Worm (Caenorhabditis elegans) whole organism, young adult: ENCODE results near the gene F12A10.8.

ENCODE experiments used
- B0019.2 ChIP-seq: fragments of 200-800 bp; sonication (Bioruptor generic); conservative IDR thresholded peaks from 2 replicates; pipeline ENCODE4 v1.3.6; 2022; ENCODE audit warnings: missing genetic modification reagents, missing genetic modification characterization, missing compliant biosample characterization
- B0035.1 ChIP-seq: sonication (generic microtip); optimal IDR thresholded peaks from 2 replicates; lab custom pipeline; 2016; ENCODE audit warnings: missing genetic modification characterization, mild to moderate bottlenecking, missing compliant biosample characterization, missing genotype, missing genetic modification reagents
- C17E4.6 ChIP-seq: fragments of 200-800 bp; sonication (Bioruptor generic); IDR thresholded peaks from 2 replicates; pipeline ENCODE4 v1.3.6; 2022; ENCODE audit warnings: missing genetic modification reagents, missing genetic modification characterization, missing compliant biosample characterization
- F22D6.2 ChIP-seq: sonication (generic microtip); optimal IDR thresholded peaks from 2 replicates; lab custom pipeline; 2016; ENCODE audit warnings: mild to moderate bottlenecking, missing genetic modification characterization, missing compliant biosample characterization
- F33H1.4 ChIP-seq: fragments of 200-800 bp; sonication (Bioruptor generic); IDR thresholded peaks from 2 replicates; pipeline ENCODE4 v1.3.6; 2022; ENCODE audit warnings: missing genetic modification reagents, missing genetic modification characterization, missing compliant biosample characterization
- F39B2.1 ChIP-seq: fragments of 200-800 bp; sonication (Bioruptor generic); IDR thresholded peaks from 2 replicates; pipeline ENCODE4 v1.3.6; 2022; ENCODE audit warnings: missing genetic modification reagents, missing genetic modification characterization, missing compliant biosample characterization
- K11D2.4 ChIP-seq: fragments of 200-800 bp; sonication (Bioruptor generic); IDR thresholded peaks from 2 replicates; pipeline ENCODE4 v1.3.6; 2022; ENCODE audit warnings: missing genetic modification reagents, missing genetic modification characterization, missing compliant biosample characterization
- K12H6.12 ChIP-seq: fragments of 200-800 bp; sonication (Bioruptor generic); optimal IDR thresholded peaks from 2 replicates; lab custom pipeline; 2018; ENCODE audit warnings: mild to moderate bottlenecking, missing genetic modification characterization, missing compliant biosample characterization
- T07F8.4 ChIP-seq: sonication (generic microtip); optimal IDR thresholded peaks from 2 replicates; lab custom pipeline; 2016; ENCODE audit warnings: mild to moderate bottlenecking, missing genetic modification characterization, moderate library complexity, missing compliant biosample characterization
- Y56A3A.18 ChIP-seq: fragments of 200-800 bp; sonication (Bioruptor generic); IDR thresholded peaks from 2 replicates; pipeline ENCODE4 v1.3.6; 2022; ENCODE audit warnings: missing genetic modification reagents, missing genetic modification characterization, missing compliant biosample characterization
- ZK185.1 ChIP-seq: sonication (generic microtip); optimal IDR thresholded peaks from 2 replicates; lab custom pipeline; 2016; ENCODE audit warnings: mild to moderate bottlenecking, missing genetic modification characterization, missing compliant biosample characterization; ENCODE audit not compliant: poor library complexity, severe bottlenecking
- aptf-2 ChIP-seq: fragments of 200-800 bp; sonication (Bioruptor generic); conservative IDR thresholded peaks from 2 replicates; pipeline ENCODE4 v1.3.6; 2022; ENCODE audit warnings: missing genetic modification reagents, missing genetic modification characterization, missing compliant biosample characterization
- attf-3 ChIP-seq: fragments of 200-800 bp; sonication (Bioruptor generic); conservative IDR thresholded peaks from 2 replicates; pipeline ENCODE4 v1.3.6; 2022; ENCODE audit warnings: missing genetic modification reagents, missing genetic modification characterization, missing compliant biosample characterization
- attf-6 ChIP-seq: fragments of 200-800 bp; sonication (Bioruptor generic); IDR thresholded peaks from 2 replicates; pipeline ENCODE4 v1.3.6; 2022; ENCODE audit warnings: missing genetic modification reagents, missing genetic modification characterization, missing compliant biosample characterization
- cebp-1 ChIP-seq, 2 experiments: fragments of 200-800 bp in 1 of 2; sonication (Bioruptor generic) in 1 of 2; sonication (generic microtip) in 1 of 2; IDR thresholded peaks in 1 of 2; optimal IDR thresholded peaks in 1 of 2; 2 replicates each; pipeline versions ENCODE4 v1.3.6 to Lab custom; 2017 to 2022; ENCODE audit warnings: missing compliant biosample characterization in 2 of 2, missing genetic modification characterization in 2 of 2, mild to moderate bottlenecking in 1 of 2, missing genetic modification reagents in 1 of 2, moderate library complexity in 1 of 2
- cebp-2 ChIP-seq: fragments of 200-800 bp; sonication (Bioruptor generic); IDR thresholded peaks from 2 replicates; pipeline ENCODE4 v1.3.6; 2022; ENCODE audit warnings: missing genetic modification characterization, missing compliant biosample characterization
- ceh-100 ChIP-seq: fragments of 200-800 bp; sonication (Bioruptor generic); IDR thresholded peaks from 2 replicates; pipeline ENCODE4 v1.3.6; 2022; ENCODE audit warnings: missing genetic modification reagents, missing genetic modification characterization, missing compliant biosample characterization
- ceh-27 ChIP-seq: fragments of 200-800 bp; sonication (Bioruptor generic); optimal IDR thresholded peaks from 2 replicates; lab custom pipeline; 2018; ENCODE audit warnings: mild to moderate bottlenecking, missing genetic modification characterization, moderate library complexity, missing compliant biosample characterization
- die-1 ChIP-seq: sonication (generic microtip); optimal IDR thresholded peaks from 2 replicates; lab custom pipeline; 2016; ENCODE audit warnings: missing genotype, mild to moderate bottlenecking, missing genetic modification characterization, missing compliant biosample characterization
- efl-1 ChIP-seq: fragments of 150-350 bp; optimal IDR thresholded peaks from 2 replicates; lab custom pipeline; 2014; ENCODE audit warnings: missing biosample characterization, missing genetic modification reagents, missing genetic modification characterization
- ekl-4 ChIP-seq: fragments of 200-800 bp; sonication (Bioruptor generic); IDR thresholded peaks from 2 replicates; pipeline ENCODE4 v1.3.6; 2022; ENCODE audit warnings: missing genetic modification reagents, missing genetic modification characterization, missing compliant biosample characterization
- ets-4 ChIP-seq: fragments of 200-800 bp; sonication (Bioruptor generic); optimal IDR thresholded peaks from 2 replicates; lab custom pipeline; 2018; ENCODE audit warnings: mild to moderate bottlenecking, missing genetic modification characterization, missing compliant biosample characterization
- fkh-3 ChIP-seq: sonication (generic microtip); optimal IDR thresholded peaks from 2 replicates; lab custom pipeline; 2016; ENCODE audit warnings: mild to moderate bottlenecking, missing genetic modification characterization, missing compliant biosample characterization
- hlh-12 ChIP-seq: sonication (generic microtip); optimal IDR thresholded peaks from 2 replicates; lab custom pipeline; 2016; ENCODE audit warnings: missing genetic modification characterization, missing compliant biosample characterization
- lag-1 ChIP-seq: fragments of 200-800 bp; sonication (Bioruptor generic); IDR thresholded peaks from 2 replicates; pipeline ENCODE4 v1.3.6; 2022; ENCODE audit warnings: missing genetic modification reagents, missing genetic modification characterization, missing compliant biosample characterization
- let-526 ChIP-seq: fragments of 200-800 bp; sonication (Bioruptor generic); IDR thresholded peaks from 2 replicates; pipeline ENCODE4 v1.3.6; 2022; ENCODE audit warnings: missing genetic modification reagents, missing genetic modification characterization, missing compliant biosample characterization
- lin-26 ChIP-seq: fragments of 200-800 bp; sonication (Bioruptor generic); IDR thresholded peaks from 2 replicates; pipeline ENCODE4 v1.3.6; 2022; ENCODE audit warnings: missing genetic modification reagents, missing genetic modification characterization, missing compliant biosample characterization
- lin-35 ChIP-seq, 3 experiments: fragments of 150-350 bp in 2 of 3; sonication (generic microtip) in 1 of 3; optimal IDR thresholded peaks; 2 replicates each; lab custom pipeline; 2014 to 2018; ENCODE audit warnings: missing biosample characterization in 3 of 3, missing genetic modification characterization in 3 of 3, missing genetic modification reagents in 3 of 3
- lin-54 ChIP-seq: fragments of 200-800 bp; sonication (Bioruptor generic); optimal IDR thresholded peaks from 2 replicates; lab custom pipeline; 2018; ENCODE audit warnings: mild to moderate bottlenecking, missing genetic modification characterization, missing compliant biosample characterization
- lir-1 ChIP-seq: fragments of 200-800 bp; sonication (Bioruptor generic); conservative IDR thresholded peaks from 2 replicates; pipeline ENCODE4 v1.3.6; 2022; ENCODE audit warnings: missing genetic modification reagents, missing genetic modification characterization, missing compliant biosample characterization
- madf-8 ChIP-seq: fragments of 200-800 bp; sonication (Bioruptor generic); conservative IDR thresholded peaks from 2 replicates; pipeline ENCODE4 v1.3.6; 2022; ENCODE audit warnings: missing genetic modification reagents, missing genetic modification characterization, missing compliant biosample characterization
- mcd-1 ChIP-seq: fragments of 200-800 bp; sonication (Bioruptor generic); IDR thresholded peaks from 2 replicates; pipeline ENCODE4 v1.3.6; 2022; ENCODE audit warnings: missing genetic modification reagents, missing genetic modification characterization, missing compliant biosample characterization
- mes-4 ChIP-seq: sonication (generic microtip); optimal IDR thresholded peaks from 2 replicates; lab custom pipeline; 2016; ENCODE audit warnings: missing genotype, missing genetic modification characterization, missing compliant biosample characterization
- nhr-120 ChIP-seq: fragments of 200-800 bp; sonication (Bioruptor generic); IDR thresholded peaks from 2 replicates; pipeline ENCODE4 v1.3.6; 2022; ENCODE audit warnings: missing genetic modification characterization, missing compliant biosample characterization
- nhr-179 ChIP-seq: sonication (generic microtip); optimal IDR thresholded peaks from 2 replicates; lab custom pipeline; 2016; ENCODE audit warnings: mild to moderate bottlenecking, missing genetic modification characterization, missing compliant biosample characterization
- nhr-27 ChIP-seq: fragments of 200-800 bp; sonication (Bioruptor generic); optimal IDR thresholded peaks from 2 replicates; lab custom pipeline; 2018; ENCODE audit warnings: mild to moderate bottlenecking, missing genetic modification characterization, moderate library complexity, missing compliant biosample characterization
- nhr-90 ChIP-seq: sonication (generic microtip); optimal IDR thresholded peaks from 2 replicates; lab custom pipeline; 2016; ENCODE audit warnings: missing genotype, mild to moderate bottlenecking, missing genetic modification characterization, missing compliant biosample characterization
- rcor-1 ChIP-seq: fragments of 200-800 bp; sonication (Bioruptor generic); IDR thresholded peaks from 2 replicates; pipeline ENCODE4 v1.3.6; 2022; ENCODE audit warnings: missing genetic modification reagents, missing genetic modification characterization, missing compliant biosample characterization
- sea-2 ChIP-seq: fragments of 200-800 bp; sonication (Bioruptor generic); IDR thresholded peaks from 2 replicates; pipeline ENCODE4 v1.3.6; 2022; ENCODE audit warnings: missing genetic modification characterization, missing compliant biosample characterization
- snpc-1.1 ChIP-seq: sonication (generic microtip); optimal IDR thresholded peaks from 2 replicates; lab custom pipeline; 2017; ENCODE audit warnings: missing genetic modification characterization, mild to moderate bottlenecking, missing compliant biosample characterization, antibody characterized with exemption, moderate library complexity, missing genotype, missing genetic modification reagents; ENCODE audit not compliant: insufficient read depth
- somi-1 ChIP-seq: fragments of 200-800 bp; sonication (Bioruptor generic); optimal IDR thresholded peaks from 2 replicates; lab custom pipeline; 2018; ENCODE audit warnings: mild to moderate bottlenecking, missing genetic modification characterization, missing compliant biosample characterization
- sptf-2 ChIP-seq: fragments of 200-800 bp; sonication (Bioruptor generic); optimal IDR thresholded peaks from 2 replicates; lab custom pipeline; 2018; ENCODE audit warnings: mild to moderate bottlenecking, missing genetic modification characterization, missing compliant biosample characterization
- tlf-1 ChIP-seq: fragments of 200-800 bp; sonication (Bioruptor generic); optimal IDR thresholded peaks from 2 replicates; lab custom pipeline; 2018; ENCODE audit warnings: mild to moderate bottlenecking, missing genetic modification characterization, missing compliant biosample characterization
- unc-62 ChIP-seq: fragments of 150-350 bp; optimal IDR thresholded peaks from 2 replicates; lab custom pipeline; 2014; ENCODE audit warnings: missing biosample characterization, missing genetic modification reagents, missing genetic modification characterization
- zfh-2 ChIP-seq: fragments of 200-800 bp; sonication (Bioruptor generic); conservative IDR thresholded peaks from 2 replicates; pipeline ENCODE4 v1.3.6; 2022; ENCODE audit warnings: missing genetic modification reagents, missing genetic modification characterization, missing compliant biosample characterization
- ztf-26 ChIP-seq: sonication (generic microtip); optimal IDR thresholded peaks from 2 replicates; lab custom pipeline; 2017; ENCODE audit warnings: missing genetic modification characterization, missing compliant biosample characterization
- ztf-3 ChIP-seq: fragments of 200-800 bp; sonication (Bioruptor generic); optimal IDR thresholded peaks from 2 replicates; lab custom pipeline; 2018; ENCODE audit warnings: mild to moderate bottlenecking, missing genetic modification characterization, missing compliant biosample characterization

F12A10.8 gene

ce11 chrII:5474946-5475345 lies 25.9 kb downstream of the F12A10.8 start, which contains the start of gene ilcr-2:
Gene ilcr-2 (plus strand): TSS chrII:5475246.
- TF ChIP-seq lin-35 (GFP tag; optimal IDR thresholded peaks at IDR 0.05; lab: Kevin White, UChicago) (no peak), ceh-27 (GFP tag; lab: Kevin White, UChicago) (no peak), ztf-26 (tag; lab: Kevin White, UChicago) (no peak), C17E4.6 (no peak), Y56A3A.18 (GFP tag; lab: Robert Waterston, UW) (no peak), lag-1 (no peak)

ce11 chrII:5473946-5474423 lies 26.9 kb downstream of the F12A10.8 start, which contains the start of gene mrps-16:
Gene mrps-16 (plus strand): TSS chrII:5474373.
- TF ChIP-seq ceh-100 (GFP tag; lab: Robert Waterston, UW), result no peak
- TF ChIP-seq unc-62, result no peak
- TF ChIP-seq nhr-179 (tag; lab: Kevin White, UChicago), result no peak
- TF ChIP-seq cebp-2 (GFP tag; lab: Robert Waterston, UW), result no peak
- TF ChIP-seq fkh-3 (tag; lab: Kevin White, UChicago), result no peak
- TF ChIP-seq nhr-120, result no peak
- no peak for TF ChIP-seq somi-1
- no peak for TF ChIP-seq nhr-90 (tag; lab: Kevin White, UChicago)
- TF ChIP-seq mcd-1 (GFP tag; lab: Robert Waterston, UW), result peak; percentile 26; the same call in 1 of the 2 replicates
- no peak for TF ChIP-seq nhr-27
- no peak for TF ChIP-seq tlf-1 (GFP tag; lab: Kevin White, UChicago)
- TF ChIP-seq ZK185.1, result peak; percentile 54
- TF ChIP-seq cebp-1 (GFP tag; IDR thresholded peaks at IDR 0.05; lab: Robert Waterston, UW), result no peak
- peak; percentile 28 for TF ChIP-seq cebp-1 (tag; optimal IDR thresholded peaks at IDR 0.05; lab: Kevin White, UChicago)
- TF ChIP-seq let-526 (GFP tag; lab: Robert Waterston, UW), result no peak
- peak; percentile 42 for TF ChIP-seq F33H1.4
- no peak for TF ChIP-seq ekl-4 (GFP tag; lab: Robert Waterston, UW)
- no peak for TF ChIP-seq aptf-2
- TF ChIP-seq attf-3, result no peak
- TF ChIP-seq ztf-3 (GFP tag; lab: Kevin White, UChicago), result no peak
- peak; percentile 43 for TF ChIP-seq madf-8
- no peak for TF ChIP-seq rcor-1 (GFP tag; lab: Robert Waterston, UW)
- TF ChIP-seq ets-4, result no peak
- no peak for TF ChIP-seq B0035.1 (tag; lab: Kevin White, UChicago)
- TF ChIP-seq snpc-1.1 (tag; lab: Kevin White, UChicago), result peak; percentile 17
- no peak for TF ChIP-seq mes-4
- no peak for TF ChIP-seq die-1 (tag; lab: Kevin White, UChicago)
- no peak for TF ChIP-seq B0019.2 (GFP tag; lab: Robert Waterston, UW)
- TF ChIP-seq hlh-12 (tag; lab: Kevin White, UChicago), result no peak
- TF ChIP-seq lir-1 (GFP tag; lab: Robert Waterston, UW), result no peak
- no peak for TF ChIP-seq F39B2.1 (GFP tag; lab: Robert Waterston, UW)
- no peak for TF ChIP-seq K12H6.12
- TF ChIP-seq sptf-2 (GFP tag; lab: Kevin White, UChicago), result no peak
- TF ChIP-seq lin-26 (GFP tag; lab: Robert Waterston, UW), result no peak
- no peak for TF ChIP-seq sea-2 (GFP tag; lab: Robert Waterston, UW)
- no peak for TF ChIP-seq ceh-27 (GFP tag; lab: Kevin White, UChicago)
- TF ChIP-seq K11D2.4 (GFP tag; lab: Robert Waterston, UW), result no peak
- peak; percentile 87 for TF ChIP-seq lin-54 (GFP tag; lab: Kevin White, UChicago)
- TF ChIP-seq zfh-2 (GFP tag; lab: Robert Waterston, UW), result no peak
- no peak for TF ChIP-seq T07F8.4
- no peak for TF ChIP-seq attf-6 (GFP tag; lab: Robert Waterston, UW)
- peak; percentile 85 for TF ChIP-seq efl-1 (GFP tag; lab: Kevin White, UChicago)
- TF ChIP-seq F22D6.2, result no peak
